Fruit fly (Drosophila melanogaster) whole organism, adult: ENCODE results near the gene Sgt.

Experiments used
- CG1620 ChIP-seq: fragments of 200-800 bp; sonication (Bioruptor generic); optimal IDR thresholded peaks from 2 replicates; lab custom pipeline; 2016; ENCODE audit warnings: missing biosample characterization, missing genetic modification characterization
- CG33017 ChIP-seq: fragments of 200-800 bp; sonication (Bioruptor generic); optimal IDR thresholded peaks from 2 replicates; lab custom pipeline; 2018; ENCODE audit warnings: missing biosample characterization, mild to moderate bottlenecking, missing genetic modification characterization, moderate library complexity
- CG5204 ChIP-seq: fragments of 200-800 bp; sonication (Bioruptor generic); optimal IDR thresholded peaks from 2 replicates; lab custom pipeline; 2016; ENCODE audit warnings: missing biosample characterization, missing genetic modification characterization
- CG7045 ChIP-seq: fragments of 200-800 bp; sonication (Bioruptor generic); optimal IDR thresholded peaks from 2 replicates; lab custom pipeline; 2017; ENCODE audit warnings: missing biosample characterization, mild to moderate bottlenecking, missing genetic modification characterization
- CG7101 ChIP-seq: fragments of 200-800 bp; sonication (Bioruptor generic); optimal IDR thresholded peaks from 2 replicates; lab custom pipeline; 2018; ENCODE audit warnings: missing biosample characterization, mild to moderate bottlenecking, missing genetic modification characterization, moderate library complexity
- Clk ChIP-seq: fragments of 200-800 bp; sonication (Bioruptor generic); optimal IDR thresholded peaks from 2 replicates; lab custom pipeline; 2017; ENCODE audit warnings: missing biosample characterization, missing genetic modification characterization
- Hr96 ChIP-seq: fragments of 200-800 bp; sonication (Bioruptor generic); optimal IDR thresholded peaks from 2 replicates; lab custom pipeline; 2016; ENCODE audit warnings: missing biosample characterization, missing genetic modification characterization
- Mnt ChIP-seq: fragments of 200-800 bp; sonication (Bioruptor generic); optimal IDR thresholded peaks from 2 replicates; lab custom pipeline; 2016; ENCODE audit warnings: missing biosample characterization, mild to moderate bottlenecking, missing genetic modification characterization
- cic ChIP-seq: fragments of 200-800 bp; sonication (Bioruptor generic); optimal IDR thresholded peaks from 2 replicates; lab custom pipeline; 2017; ENCODE audit warnings: missing biosample characterization, mild to moderate bottlenecking, missing genetic modification characterization, moderate library complexity
- kay ChIP-seq: fragments of 200-800 bp; sonication (Bioruptor generic); peaks from one replicate; lab custom pipeline; 2016; ENCODE audit warnings: missing biosample characterization, missing genetic modification characterization, borderline replicate concordance
- tj ChIP-seq: fragments of 200-800 bp; sonication (Bioruptor generic); optimal IDR thresholded peaks from 3 replicates; lab custom pipeline; 2017; ENCODE audit warnings: missing biosample characterization, mild to moderate bottlenecking, missing genetic modification characterization, moderate library complexity
- toe ChIP-seq: fragments of 200-800 bp; sonication (Bioruptor generic); optimal IDR thresholded peaks from 2 replicates; lab custom pipeline; 2016; ENCODE audit warnings: missing biosample characterization, missing genetic modification characterization

- TF ChIP-seq CG5204 (GFP tag; lab: Kevin White, UChicago) (no peak), CG33017 (tag; lab: Kevin White, UChicago) (no peak), kay (GFP tag; lab: Kevin White, UChicago) (peak; percentile 3), Mnt (GFP tag; lab: Kevin White, UChicago) (no peak), CG1620 (GFP tag; lab: Kevin White, UChicago) (no peak), toe (GFP tag; lab: Kevin White, UChicago) (no peak), tj (GFP tag; lab: Kevin White, UChicago) (no peak), cic (GFP tag; lab: Kevin White, UChicago) (no peak), CG7045 (GFP tag; lab: Kevin White, UChicago) (no peak), Clk (no peak), CG7101 (tag; lab: Kevin White, UChicago) (no peak), Hr96 (GFP tag; lab: Kevin White, UChicago) (no peak)
Measured at dm6 chr2L:17425412-17425811, 46.0 kb upstream of the Sgt start.
